Fruit fly (Drosophila melanogaster): Measurements from ENCODE around the gene CG17349.

DNA sequence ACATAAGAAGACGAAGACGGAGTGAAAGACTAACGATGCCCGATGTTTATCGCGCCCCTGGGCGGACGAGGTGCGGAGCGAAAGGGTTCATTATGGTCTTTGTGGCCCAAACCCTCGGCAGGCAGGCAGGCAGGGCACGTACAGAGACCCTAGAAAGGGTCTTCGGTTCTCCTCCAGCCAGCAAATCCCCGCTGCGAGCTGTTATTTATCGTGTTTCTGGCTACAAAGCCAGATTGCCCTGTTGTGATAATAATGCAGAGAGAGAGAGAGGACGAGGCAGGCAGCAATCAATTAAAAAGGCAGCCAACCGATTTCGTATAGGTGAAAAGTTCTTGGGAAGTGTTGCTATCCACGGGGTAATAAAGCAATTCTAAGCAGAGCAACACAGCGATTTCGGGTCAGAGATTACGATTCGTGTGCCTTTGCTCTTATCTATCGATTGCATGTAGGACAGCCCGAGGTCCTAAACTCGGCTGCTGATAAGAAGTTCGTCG, 46.7 kb upstream of the CG17349 start:
- no peak for TF ChIP-seq jim (GFP tag; optimal IDR thresholded peaks at IDR 0.05)
- no peak for TF ChIP-seq pan (optimal IDR thresholded peaks at IDR 0.05)
- TF ChIP-seq CG32264 (GFP tag; optimal IDR thresholded peaks at IDR 0.05): no peak
- TF ChIP-seq tai (GFP tag; optimal IDR thresholded peaks at IDR 0.05): no peak
- TF ChIP-seq lola (GFP tag; optimal IDR thresholded peaks at IDR 0.05): no peak
- no peak for TF ChIP-seq sage (GFP tag; optimal IDR thresholded peaks at IDR 0.05)
- TF ChIP-seq Hr78 (GFP tag; optimal IDR thresholded peaks at IDR 0.05): no peak
- TF ChIP-seq br (GFP tag; optimal IDR thresholded peaks at IDR 0.05): no peak
- no peak for TF ChIP-seq OdsH (GFP tag; optimal IDR thresholded peaks at IDR 0.05)
- TF ChIP-seq fru (GFP tag; optimal IDR thresholded peaks at IDR 0.05): peak; percentile 50
- no peak for TF ChIP-seq Hr83 (GFP tag; optimal IDR thresholded peaks at IDR 0.05; ENCODE audit: poor library complexity, severe bottlenecking)
- TF ChIP-seq rgr (GFP tag; optimal IDR thresholded peaks at IDR 0.05): no peak
- TF ChIP-seq ey (GFP tag; optimal IDR thresholded peaks at IDR 0.05): no peak
